Worm (Caenorhabditis elegans): Measurements from ENCODE around the gene nlp-71.
A peak's percentile ranks its signal among the peaks of the same experiment; 100 is the strongest.

Gene nlp-71

ce11 chrIV:6377335-6378069, 35.9 kb downstream of the nlp-71 start (continued):
- no peak for TF ChIP-seq mxl-3 (GFP tag; optimal IDR thresholded peaks at IDR 0.05)
- no peak for TF ChIP-seq cey-2 (tag; optimal IDR thresholded peaks at IDR 0.05; ENCODE audit: borderline replicate concordance, insufficient read depth)
- TF ChIP-seq lin-38 (GFP tag; IDR thresholded peaks at IDR 0.05) = no peak
- TF ChIP-seq T20F7.1 (GFP tag; optimal IDR thresholded peaks at IDR 0.05) = no peak
- no peak for TF ChIP-seq gei-8 (GFP tag; optimal IDR thresholded peaks at IDR 0.05)
- TF ChIP-seq php-3 (GFP tag; IDR thresholded peaks at IDR 0.05) = no peak
- no peak for TF ChIP-seq mdt-29 (GFP tag; IDR thresholded peaks at IDR 0.05)
- no peak for TF ChIP-seq lir-3 (tag; optimal IDR thresholded peaks at IDR 0.05)
- no peak for TF ChIP-seq ceh-28 (tag; optimal IDR thresholded peaks at IDR 0.05)
- no peak for TF ChIP-seq ceh-44 (GFP tag; IDR thresholded peaks at IDR 0.05)
- no peak for TF ChIP-seq Y75B8A.6 (GFP tag; IDR thresholded peaks at IDR 0.05)
- TF ChIP-seq nhr-25 (tag; optimal IDR thresholded peaks at IDR 0.05; ENCODE audit: borderline replicate concordance, insufficient read depth) = no peak
- TF ChIP-seq spr-1 (tag; optimal IDR thresholded peaks at IDR 0.05) = peak; percentile 9
- TF ChIP-seq F37D6.2 (tag; optimal IDR thresholded peaks at IDR 0.05) = no peak
- TF ChIP-seq ceh-62 (tag; optimal IDR thresholded peaks at IDR 0.05) = no peak
- no peak for TF ChIP-seq ctbp-1 (GFP tag; IDR thresholded peaks at IDR 0.05)
- no peak for TF ChIP-seq mep-1 (tag; optimal IDR thresholded peaks at IDR 0.05)
- 0 out of 2 replicates have a peak, but pooled peaks have one; percentile 31 for TF ChIP-seq hmg-1.1 (GFP tag; IDR thresholded peaks at IDR 0.05)
- TF ChIP-seq sdz-12 (GFP tag; optimal IDR thresholded peaks at IDR 0.05) = peak; percentile 78
- peak; percentile 94 for TF ChIP-seq set-16 (GFP tag; IDR thresholded peaks at IDR 0.05)
- TF ChIP-seq snpc-1.2 (GFP tag; IDR thresholded peaks at IDR 0.05) = no peak
- no peak for TF ChIP-seq zfp-2 (tag; optimal IDR thresholded peaks at IDR 0.05)
- TF ChIP-seq nhr-237 (tag; optimal IDR thresholded peaks at IDR 0.05) = no peak
- no peak for TF ChIP-seq arid-1 (GFP tag; conservative IDR thresholded peaks at IDR 0.05)
- peak; percentile 94 for TF ChIP-seq aha-1 (tag)

DNA sequence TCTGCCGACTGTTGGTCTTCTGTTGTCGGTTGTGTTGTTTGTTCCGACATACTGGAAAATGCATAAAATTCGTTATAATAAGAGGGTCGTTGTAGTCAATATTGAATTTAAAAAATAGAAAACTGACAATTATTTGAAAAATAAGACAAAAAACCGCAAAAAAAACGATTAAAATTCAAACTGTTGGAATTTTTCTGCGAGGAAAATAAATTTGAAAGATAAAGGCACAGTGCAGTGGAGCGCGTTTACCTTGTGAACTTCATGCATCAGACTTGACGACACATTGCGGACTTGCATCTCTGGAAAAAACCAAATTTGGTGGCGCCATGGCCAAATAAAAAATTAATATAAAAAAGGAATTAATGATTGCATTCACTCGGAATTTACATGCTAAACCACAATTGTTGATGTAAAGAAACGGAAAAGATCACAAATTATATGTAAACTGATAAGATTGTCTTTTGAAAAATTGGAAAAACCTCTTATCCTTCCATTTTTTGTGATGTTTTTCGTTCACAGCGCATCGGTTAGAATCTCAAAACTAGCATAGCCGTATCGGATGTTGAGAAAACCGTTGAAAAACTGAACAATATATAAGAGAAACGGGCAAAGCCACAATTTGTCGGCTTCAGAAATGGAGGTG, 36.8 kb downstream of the nlp-71 start, which contains the start of the genes hrpf-2 and bli-6:
TSS of gene hrpf-2 (minus strand) at position 51 of the 643 bp plus-strand sequence.
TSS of gene bli-6 (plus strand) at position 593 of the 643 bp plus-strand sequence.
- no peak for TF ChIP-seq nhr-111 (GFP tag; optimal IDR thresholded peaks at IDR 0.05)
- no peak for TF ChIP-seq zag-1 (tag; optimal IDR thresholded peaks at IDR 0.05)
- TF ChIP-seq fkh-10 (GFP tag; optimal IDR thresholded peaks at IDR 0.05) = peak; percentile 54
- no peak for TF ChIP-seq saeg-2 (GFP tag; IDR thresholded peaks at IDR 0.05)
- TF ChIP-seq lim-7 (GFP tag; IDR thresholded peaks at IDR 0.05) = no peak
- TF ChIP-seq nhr-77 (tag; optimal IDR thresholded peaks at IDR 0.05) = peak; percentile 51
- TF ChIP-seq pha-4 (GFP tag; IDR thresholded peaks at IDR 0.05) = no peak
- peak; percentile 44 for TF ChIP-seq pha-4 (tag; optimal IDR thresholded peaks at IDR 0.05)
- TF ChIP-seq F49E8.2 (tag; optimal IDR thresholded peaks at IDR 0.05; ENCODE audit: borderline replicate concordance) = no peak
- TF ChIP-seq zip-2 (tag; optimal IDR thresholded peaks at IDR 0.05) = no peak
- TF ChIP-seq lin-29 (GFP tag; IDR thresholded peaks at IDR 0.05) = 0 out of 2 replicates have a peak, but pooled peaks have one; percentile 20
- TF ChIP-seq ZK337.2 (GFP tag; IDR thresholded peaks at IDR 0.05) = no peak
- 0 out of 2 replicates have a peak, but pooled peaks have one; percentile 13 for TF ChIP-seq arid-1 (GFP tag; conservative IDR thresholded peaks at IDR 0.05)
- TF ChIP-seq ceh-82 (tag; optimal IDR thresholded peaks at IDR 0.05) = no peak
- TF ChIP-seq ZK546.5 (tag; optimal IDR thresholded peaks at IDR 0.05) = no peak
- no peak for TF ChIP-seq set-16 (GFP tag; IDR thresholded peaks at IDR 0.05)
- TF ChIP-seq nhr-11 (tag; optimal IDR thresholded peaks at IDR 0.05) = no peak
- no peak for TF ChIP-seq T20F7.1 (GFP tag; optimal IDR thresholded peaks at IDR 0.05)
- TF ChIP-seq nhr-28 (tag; optimal IDR thresholded peaks at IDR 0.05) = peak; percentile 57
- TF ChIP-seq rbr-2 (tag; optimal IDR thresholded peaks at IDR 0.05) = peak; percentile 70
- no peak for TF ChIP-seq cey-2 (tag; optimal IDR thresholded peaks at IDR 0.05; ENCODE audit: borderline replicate concordance, insufficient read depth)
- TF ChIP-seq unc-39 (tag; optimal IDR thresholded peaks at IDR 0.05) = no peak
- TF ChIP-seq jun-1 (tag; optimal IDR thresholded peaks at IDR 0.05) = no peak
- no peak for TF ChIP-seq Y105C5A.15 (GFP tag; IDR thresholded peaks at IDR 0.05)
- no peak for TF ChIP-seq nhr-76 (tag; optimal IDR thresholded peaks at IDR 0.05)
- no peak for TF ChIP-seq lin-1 (GFP tag; IDR thresholded peaks at IDR 0.05)
- TF ChIP-seq skn-1 (tag; optimal IDR thresholded peaks at IDR 0.05) = no peak
- TF ChIP-seq D1046.2 (GFP tag; IDR thresholded peaks at IDR 0.05) = no peak
- TF ChIP-seq lin-15B (tag; optimal IDR thresholded peaks at IDR 0.05) = peak; percentile 17

Measured in whole organism, L4 larva.